Worm (Caenorhabditis elegans) whole organism, L4/young adult: Measurements from ENCODE around the gene F31F6.2.

ENCODE experiments used
- W03F9.2 ChIP-seq: fragments of 150-350 bp; optimal IDR thresholded peaks from 2 replicates; lab custom pipeline; 2014; ENCODE audit warnings: missing biosample characterization, missing genetic modification characterization
- dao-5 ChIP-seq: sonication (generic microtip); optimal IDR thresholded peaks from 2 replicates; lab custom pipeline; 2016; ENCODE audit warnings: missing genotype, missing genetic modification characterization, moderate library complexity, missing compliant biosample characterization
- him-1 ChIP-seq: sonication (generic microtip); optimal IDR thresholded peaks from 2 replicates; lab custom pipeline; 2016; ENCODE audit warnings: missing genotype, missing genetic modification reagents, missing genetic modification characterization, missing compliant biosample characterization

DNA sequence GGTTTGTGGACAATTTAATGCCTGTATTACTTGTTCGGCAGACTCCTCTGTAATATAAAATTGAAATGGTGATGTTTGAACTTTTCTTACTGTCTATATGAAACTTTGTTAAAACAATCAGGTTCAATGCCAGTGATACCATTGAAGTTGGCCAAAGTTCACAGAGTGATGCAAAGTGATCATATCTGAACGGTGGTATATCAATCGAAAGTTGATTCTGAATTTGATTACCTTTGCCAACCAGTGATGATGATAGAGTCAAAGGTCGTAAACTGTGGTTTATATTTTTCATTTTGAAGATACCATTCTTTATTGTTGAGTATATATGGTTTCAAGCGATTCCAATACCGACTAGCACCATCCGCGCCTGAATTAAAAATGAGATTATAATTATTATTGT, 31.7 kb upstream of the F31F6.2 start:
- TF ChIP-seq W03F9.2 (tag; lab: Kevin White, UChicago): no peak
- no peak for TF ChIP-seq him-1
- TF ChIP-seq dao-5: no peak
